Worm (Caenorhabditis elegans) whole organism, midembryonic: ENCODE measurements around the gene F13H8.1.

Experiments used
- ref-1 ChIP-seq: fragments of 200-800 bp; sonication (Bioruptor generic); conservative IDR thresholded peaks from 2 replicates; pipeline ENCODE4 v1.3.6; 2022; ENCODE audit warnings: missing genetic modification reagents, missing genetic modification characterization, missing compliant biosample characterization
- tab-1 ChIP-seq: fragments of 200-800 bp; sonication (Bioruptor generic); IDR thresholded peaks from 2 replicates; pipeline ENCODE4 v1.3.6; 2022; ENCODE audit warnings: missing genetic modification characterization, missing compliant biosample characterization

DNA sequence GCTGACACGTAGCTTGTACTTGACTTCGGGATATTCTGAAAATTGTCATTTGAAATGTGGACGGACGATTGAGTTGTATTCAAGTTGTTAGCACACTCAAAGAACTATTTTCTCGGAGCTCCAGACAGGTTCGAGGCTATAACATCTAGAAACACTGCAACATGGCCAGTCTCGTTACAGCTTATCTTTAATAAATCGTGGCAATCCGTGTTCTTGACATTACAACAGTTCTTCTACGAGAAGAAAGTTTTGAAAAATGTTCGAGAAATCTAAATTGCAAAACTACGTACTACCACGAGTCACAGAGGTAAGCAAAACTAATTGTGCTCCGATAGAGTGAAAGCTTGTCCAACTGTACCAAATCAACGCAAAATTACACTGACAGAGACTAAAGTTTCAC lies 38.9 kb downstream of the F13H8.1 start:
- TF ChIP-seq ref-1 (GFP tag; lab: Robert Waterston, UW) (no peak), tab-1 (no peak)
